Worm (Caenorhabditis elegans) whole organism, L3 larva: ENCODE data around the gene aagr-1.

ENCODE experiments used
- lin-39 ChIP-seq: fragments of 150-350 bp; optimal IDR thresholded peaks from 2 replicates; lab custom pipeline; 2018; ENCODE audit warnings: missing biosample characterization, missing genetic modification reagents, missing genetic modification characterization
- mdl-1 ChIP-seq: fragments of 150-350 bp; optimal IDR thresholded peaks from 2 replicates; lab custom pipeline; 2014; ENCODE audit warnings: missing biosample characterization, missing genetic modification characterization
- snpc-4 ChIP-seq: fragments of 150-350 bp; optimal IDR thresholded peaks from 2 replicates; lab custom pipeline; 2014; ENCODE audit warnings: missing biosample characterization, missing genetic modification characterization

DNA sequence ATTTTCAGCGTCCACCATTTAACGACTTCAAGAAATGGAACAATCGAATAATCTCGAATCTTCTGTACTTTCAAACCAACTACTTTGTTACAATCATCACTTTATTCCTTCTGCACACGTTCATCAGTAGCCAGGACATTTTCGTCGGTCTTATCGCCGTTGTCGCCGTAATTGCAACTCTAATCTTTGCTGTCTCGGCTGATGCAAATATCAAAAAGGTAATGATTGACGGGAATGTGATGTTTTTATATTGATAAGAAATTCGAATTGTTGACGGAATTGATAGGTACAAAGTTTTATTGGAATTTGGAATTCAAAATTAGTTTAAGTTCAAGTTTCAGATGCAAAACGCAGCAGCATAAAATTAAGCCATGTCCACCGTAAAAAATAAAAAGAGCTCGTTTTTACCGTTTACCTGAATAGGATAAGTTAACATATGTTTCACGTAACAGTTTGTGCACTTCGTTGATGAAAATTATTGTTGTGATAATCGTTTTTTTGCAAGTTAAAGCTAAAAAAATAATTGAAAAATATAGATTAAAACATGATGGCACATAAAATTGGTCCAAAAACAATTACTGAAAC, 14.0 kb downstream of the aagr-1 start:
- TF ChIP-seq snpc-4 (tag; lab: Kevin White, UChicago) (no peak), mdl-1 (tag; lab: Kevin White, UChicago) (no peak), lin-39 (tag; lab: Kevin White, UChicago) (no peak)
